Worm (Caenorhabditis elegans) whole organism, midembryonic: ENCODE results near the gene npp-1.

Experiments used
- flt-1 ChIP-seq: fragments of 200-800 bp; sonication (Bioruptor generic); IDR thresholded peaks from 2 replicates; pipeline ENCODE4 v1.3.6; 2022; ENCODE audit warnings: missing genetic modification characterization, missing compliant biosample characterization
- klf-2 ChIP-seq: fragments of 200-800 bp; sonication (Bioruptor generic); conservative IDR thresholded peaks from 2 replicates; pipeline ENCODE4 v1.3.6; 2022; ENCODE audit warnings: missing genetic modification reagents, missing genetic modification characterization, missing compliant biosample characterization
- med-1 ChIP-seq: sonication (generic microtip); optimal IDR thresholded peaks from 2 replicates; lab custom pipeline; 2017; ENCODE audit warnings: missing genetic modification characterization, mild to moderate bottlenecking, missing compliant biosample characterization, antibody characterized with exemption, missing genetic modification reagents; ENCODE audit not compliant: insufficient read depth
- ref-1 ChIP-seq: fragments of 200-800 bp; sonication (Bioruptor generic); conservative IDR thresholded peaks from 2 replicates; pipeline ENCODE4 v1.3.6; 2022; ENCODE audit warnings: missing genetic modification reagents, missing genetic modification characterization, missing compliant biosample characterization
- tab-1 ChIP-seq: fragments of 200-800 bp; sonication (Bioruptor generic); IDR thresholded peaks from 2 replicates; pipeline ENCODE4 v1.3.6; 2022; ENCODE audit warnings: missing genetic modification characterization, missing compliant biosample characterization

DNA sequence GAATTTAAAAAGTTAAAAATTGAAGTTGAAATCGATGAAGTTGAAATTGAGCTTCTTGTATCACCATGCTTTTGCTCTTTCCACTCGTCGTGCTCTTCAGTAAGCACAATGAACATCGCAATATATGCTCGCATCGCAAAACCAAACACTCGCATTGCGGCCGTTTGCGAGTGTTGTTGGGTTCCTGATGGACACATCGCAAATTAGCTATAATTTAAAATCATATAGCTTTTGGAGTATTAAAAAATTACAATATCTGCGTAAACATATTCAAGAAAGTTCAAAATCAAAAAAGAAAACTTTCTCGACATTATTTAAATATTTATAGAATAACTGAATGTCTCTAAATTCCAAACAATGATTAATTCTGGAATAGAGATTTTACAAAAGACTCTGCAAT, 16.2 kb upstream of the npp-1 start, which contains the start of gene K07F5.17:
- TF ChIP-seq flt-1 (GFP tag; lab: Robert Waterston, UW) (no peak), klf-2 (GFP tag; lab: Robert Waterston, UW) (no peak), tab-1 (GFP tag; lab: Robert Waterston, UW) (no peak), med-1 (GFP tag; lab: Kevin White, UChicago) (no peak), ref-1 (GFP tag; lab: Robert Waterston, UW) (no peak)
